Worm (Caenorhabditis elegans) whole organism, L4/young adult: Measurements from ENCODE around the gene C31H1.2.

ENCODE experiments used
- W03F9.2 ChIP-seq: fragments of 150-350 bp; optimal IDR thresholded peaks from 2 replicates; lab custom pipeline; 2014; ENCODE audit warnings: missing biosample characterization, missing genetic modification characterization
- dao-5 ChIP-seq: sonication (generic microtip); optimal IDR thresholded peaks from 2 replicates; lab custom pipeline; 2016; ENCODE audit warnings: missing genotype, missing genetic modification characterization, moderate library complexity, missing compliant biosample characterization

ce11 chrIV:5811079-5811622, 20.1 kb downstream of the C31H1.2 start:
- TF ChIP-seq W03F9.2 (tag; lab: Kevin White, UChicago) = no peak
- no peak for TF ChIP-seq dao-5
